Fruit fly (Drosophila melanogaster) whole organism, pupa: ENCODE results near the gene Coq2.

Source experiments
- CG12605 ChIP-seq: fragments of 200-800 bp; sonication (Bioruptor generic); IDR thresholded peaks from 2 replicates; pipeline ENCODE4 v1.3.6; 2022; ENCODE audit warnings: missing biosample characterization, missing genetic modification characterization
- CG13204 ChIP-seq: fragments of 200-800 bp; sonication (Bioruptor generic); optimal IDR thresholded peaks from 2 replicates; lab custom pipeline; 2018; ENCODE audit warnings: missing biosample characterization, mild to moderate bottlenecking, missing genetic modification characterization, moderate library complexity
- CG14655 ChIP-seq: fragments of 200-800 bp; sonication (Bioruptor generic); optimal IDR thresholded peaks from 3 replicates; lab custom pipeline; 2017; ENCODE audit warnings: mild to moderate bottlenecking, missing biosample characterization, missing genetic modification reagents, missing genetic modification characterization
- CG15710 ChIP-seq: fragments of 200-800 bp; sonication (Bioruptor generic); optimal IDR thresholded peaks from 2 replicates; lab custom pipeline; 2018; ENCODE audit warnings: missing biosample characterization, mild to moderate bottlenecking, missing genetic modification characterization, moderate library complexity
- EcR ChIP-seq: fragments of 200-800 bp; sonication (Bioruptor generic); optimal IDR thresholded peaks from 3 replicates; lab custom pipeline; 2019; ENCODE audit warnings: missing biosample characterization, missing genetic modification characterization, mild to moderate bottlenecking, moderate library complexity, missing genetic modification reagents

DNA sequence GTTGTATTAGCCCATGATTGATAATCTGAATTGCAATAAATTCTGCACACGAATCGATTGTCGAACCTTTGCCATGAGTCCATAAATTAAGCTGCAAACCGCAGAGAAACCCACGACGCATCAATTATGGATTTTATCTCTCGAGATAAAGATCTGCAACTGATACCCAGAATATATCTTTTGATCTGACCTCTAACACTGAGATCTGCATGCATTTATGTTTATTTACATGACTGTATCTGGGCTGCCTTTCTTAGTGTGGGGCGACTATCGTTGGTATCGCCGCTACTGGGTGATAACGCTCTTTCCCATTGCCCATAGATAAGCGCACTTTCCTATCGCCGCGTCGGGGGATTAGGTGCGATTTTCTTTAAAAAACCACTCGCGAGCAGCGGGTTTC, 872 bp upstream of the Coq2 start, which contains the start of gene Ctr1B:
- TF ChIP-seq CG14655 (GFP tag; lab: Kevin White, UChicago) (no peak), CG15710 (tag; lab: Kevin White, UChicago) (no peak), CG13204 (GFP tag; lab: Kevin White, UChicago) (no peak), CG12605 (GFP tag; lab: Robert Waterston, UW) (no peak), EcR (GFP tag; lab: Kevin White, UChicago) (no peak)
